Worm (Caenorhabditis elegans) whole organism, L1 larva: ENCODE measurements around the gene srw-113.

Source experiments
- F16B12.6 ChIP-seq: fragments of 150-350 bp; optimal IDR thresholded peaks from 2 replicates; lab custom pipeline; 2014; ENCODE audit warnings: missing biosample characterization, missing genetic modification characterization
- Y116A8C.19 ChIP-seq: sonication (generic microtip); optimal IDR thresholded peaks from 2 replicates; lab custom pipeline; 2016; ENCODE audit warnings: missing compliant biosample characterization, missing genetic modification characterization, borderline replicate concordance
- ceh-63 ChIP-seq: fragments of 200-800 bp; sonication (Bioruptor generic); optimal IDR thresholded peaks from 2 replicates; lab custom pipeline; 2018; ENCODE audit warnings: mild to moderate bottlenecking, missing genetic modification characterization, missing compliant biosample characterization
- ceh-8 ChIP-seq: fragments of 200-800 bp; sonication (Bioruptor generic); optimal IDR thresholded peaks from 2 replicates; lab custom pipeline; 2018; ENCODE audit warnings: mild to moderate bottlenecking, missing genetic modification characterization, moderate library complexity, missing compliant biosample characterization
- ceh-82 ChIP-seq, 3 experiments: fragments of 150-350 bp in 1 of 3; sonication (generic microtip) in 2 of 3; optimal IDR thresholded peaks; 2 replicates each; lab custom pipeline; 2014 to 2017; ENCODE audit warnings: missing biosample characterization in 3 of 3, missing genetic modification characterization in 3 of 3
- ceh-90 ChIP-seq: sonication (generic microtip); optimal IDR thresholded peaks from 2 replicates; lab custom pipeline; 2016; ENCODE audit warnings: missing genetic modification characterization, missing compliant biosample characterization
- egl-27 ChIP-seq, 2 experiments: fragments of 150-350 bp in 1 of 2; sonication (generic microtip); optimal IDR thresholded peaks; 3 replicates each; lab custom pipeline; 2017 to 2018; ENCODE audit warnings: missing biosample characterization in 2 of 2, missing genetic modification characterization in 2 of 2, missing genetic modification reagents in 2 of 2
- elt-3 ChIP-seq, 6 experiments: fragments of 150-350 bp in 1 of 6; sonication (generic microtip); optimal IDR thresholded peaks; 2 replicates each; lab custom pipeline; 2017 to 2018; ENCODE audit warnings: missing biosample characterization in 6 of 6, missing genetic modification characterization in 6 of 6, inconsistent platforms in 1 of 6
- fkh-8 ChIP-seq: sonication (generic microtip); optimal IDR thresholded peaks from 2 replicates; lab custom pipeline; 2016; ENCODE audit warnings: mild to moderate bottlenecking, missing genetic modification characterization, missing compliant biosample characterization
- grh-1 ChIP-seq: fragments of 200-800 bp; sonication (Bioruptor generic); IDR thresholded peaks from 2 replicates; pipeline ENCODE4 v1.3.6; 2022; ENCODE audit warnings: missing genetic modification reagents, missing genetic modification characterization, missing compliant biosample characterization
- hlh-4 ChIP-seq: sonication (generic microtip); optimal IDR thresholded peaks from 2 replicates; lab custom pipeline; 2016; ENCODE audit warnings: mild to moderate bottlenecking, missing genetic modification characterization, missing compliant biosample characterization
- lin-14 ChIP-seq: fragments of 200-800 bp; sonication (Bioruptor generic); optimal IDR thresholded peaks from 2 replicates; lab custom pipeline; 2018; ENCODE audit warnings: mild to moderate bottlenecking, missing genetic modification characterization, moderate library complexity, missing compliant biosample characterization
- lin-39 ChIP-seq: fragments of 150-350 bp; optimal IDR thresholded peaks from 2 replicates; lab custom pipeline; 2014; ENCODE audit warnings: missing biosample characterization, missing genetic modification reagents, missing genetic modification characterization
- lsy-2 ChIP-seq, 2 experiments: fragments of 150-350 bp; optimal IDR thresholded peaks; 2 replicates each; lab custom pipeline; 2014; ENCODE audit warnings: missing biosample characterization in 2 of 2, missing genetic modification characterization in 2 of 2
- mdl-1 ChIP-seq, 2 experiments: fragments of 150-350 bp; optimal IDR thresholded peaks; 2 replicates each; lab custom pipeline; 2014 to 2017; ENCODE audit warnings: missing biosample characterization in 2 of 2, missing genetic modification characterization in 2 of 2, inconsistent platforms in 1 of 2
- nhr-11 ChIP-seq: fragments of 150-350 bp; optimal IDR thresholded peaks from 2 replicates; lab custom pipeline; 2014; ENCODE audit warnings: missing biosample characterization, missing genetic modification characterization
- nhr-12 ChIP-seq: sonication (generic microtip); optimal IDR thresholded peaks from 2 replicates; lab custom pipeline; 2017; ENCODE audit warnings: missing biosample characterization, missing genetic modification characterization
- nhr-237 ChIP-seq: fragments of 150-350 bp; optimal IDR thresholded peaks from 2 replicates; lab custom pipeline; 2014; ENCODE audit warnings: missing biosample characterization, missing genetic modification characterization
- nhr-47 ChIP-seq: sonication (generic microtip); optimal IDR thresholded peaks from 2 replicates; lab custom pipeline; 2016; ENCODE audit warnings: mild to moderate bottlenecking, missing genetic modification characterization, moderate library complexity, missing compliant biosample characterization
- nhr-71 ChIP-seq: sonication (generic microtip); optimal IDR thresholded peaks from 2 replicates; lab custom pipeline; 2016; ENCODE audit warnings: mild to moderate bottlenecking, missing genetic modification characterization, moderate library complexity, missing compliant biosample characterization
- nhr-84 ChIP-seq: sonication (generic microtip); optimal IDR thresholded peaks from 2 replicates; lab custom pipeline; 2017; ENCODE audit warnings: missing biosample characterization, missing genetic modification characterization
- nhr-85 ChIP-seq: sonication (generic microtip); peaks from one replicate; lab custom pipeline; 2016; ENCODE audit warnings: missing genetic modification characterization, inconsistent platforms, missing compliant biosample characterization
- pax-3 ChIP-seq: fragments of 200-800 bp; sonication (Bioruptor generic); optimal IDR thresholded peaks from 2 replicates; lab custom pipeline; 2018; ENCODE audit warnings: mild to moderate bottlenecking, missing genetic modification characterization, moderate library complexity, missing compliant biosample characterization
- pqm-1 ChIP-seq: sonication (generic microtip); optimal IDR thresholded peaks from 3 replicates; lab custom pipeline; 2017; ENCODE audit warnings: missing biosample characterization, missing genetic modification characterization
- snpc-4 ChIP-seq: fragments of 150-350 bp; optimal IDR thresholded peaks from 2 replicates; lab custom pipeline; 2014; ENCODE audit warnings: missing biosample characterization, missing genetic modification characterization
- unc-30 ChIP-seq: sonication (generic microtip); optimal IDR thresholded peaks from 2 replicates; lab custom pipeline; 2017; ENCODE audit warnings: missing biosample characterization, missing genetic modification characterization
- unc-86 ChIP-seq: sonication (generic microtip); optimal IDR thresholded peaks from 2 replicates; lab custom pipeline; 2016; ENCODE audit warnings: missing genetic modification characterization, missing compliant biosample characterization
- vab-15 ChIP-seq: sonication (generic microtip); optimal IDR thresholded peaks from 2 replicates; lab custom pipeline; 2017; ENCODE audit warnings: missing genotype, mild to moderate bottlenecking, missing genetic modification characterization, missing compliant biosample characterization
- xbp-1 ChIP-seq: sonication (generic microtip); optimal IDR thresholded peaks from 2 replicates; lab custom pipeline; 2016; ENCODE audit warnings: missing genetic modification characterization, missing compliant biosample characterization

The srw-113 gene

DNA sequence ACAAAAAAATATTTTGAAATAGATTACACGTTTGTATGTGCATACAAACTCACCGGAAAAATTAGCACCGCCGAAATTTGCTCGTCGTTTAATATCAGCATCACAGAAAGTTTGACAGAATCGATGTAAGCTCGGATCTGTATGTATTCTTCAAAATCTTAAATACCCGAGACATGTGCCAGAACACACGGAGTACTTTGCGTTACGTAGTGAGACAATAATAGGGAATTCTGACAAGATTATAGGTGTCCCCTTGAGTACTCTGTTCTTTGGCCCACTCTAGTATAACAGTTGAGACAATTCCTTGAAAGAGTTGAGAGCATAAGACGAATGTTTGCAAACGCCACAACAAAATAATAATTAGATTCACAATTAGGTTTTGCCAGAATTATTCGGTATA is 29.3 kb upstream of the srw-113 start, which contains the start of gene srx-48:
TSS of gene srx-48 (minus strand) at position 101 of the 400 bp plus-strand sequence.
- peak; percentile 67 for TF ChIP-seq pax-3
- TF ChIP-seq egl-27 (tag; optimal IDR thresholded peaks at IDR 0.05; lab: Kevin White, UChicago), result no peak

DNA sequence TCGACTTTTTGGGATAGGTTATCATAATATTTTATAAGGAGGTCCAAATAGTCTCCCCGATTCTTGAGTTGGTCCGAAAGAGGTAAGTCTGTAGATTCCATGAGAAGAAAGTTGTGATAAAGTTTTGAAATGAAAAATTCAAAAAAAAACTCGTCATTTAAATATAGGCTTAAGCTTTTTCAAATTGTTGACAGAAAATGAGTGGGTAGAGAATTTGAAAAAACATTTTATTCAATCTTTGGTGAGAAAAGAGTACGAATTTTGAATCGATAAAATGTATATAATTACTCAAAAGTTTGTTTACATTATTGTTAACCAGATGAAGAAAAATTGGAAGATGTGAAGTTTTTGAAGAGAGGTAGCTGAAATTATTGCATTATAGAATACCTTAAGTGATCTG is 27.4 kb upstream of the srw-113 start, which contains the start of gene T26H8.5:
TSS of gene T26H8.5 (minus strand) at position 101 of the 400 bp plus-strand sequence.
- TF ChIP-seq ceh-63 (GFP tag; lab: Kevin White, UChicago), result no peak
- TF ChIP-seq vab-15 (tag; lab: Kevin White, UChicago), result no peak
- TF ChIP-seq xbp-1, result no peak
- no peak for TF ChIP-seq lin-14 (GFP tag; lab: Kevin White, UChicago)
- no peak for TF ChIP-seq Y116A8C.19 (tag; lab: Kevin White, UChicago)
- TF ChIP-seq nhr-237, result no peak
- TF ChIP-seq grh-1 (GFP tag; lab: Robert Waterston, UW), result no peak
- TF ChIP-seq pax-3, result peak; percentile 46

DNA sequence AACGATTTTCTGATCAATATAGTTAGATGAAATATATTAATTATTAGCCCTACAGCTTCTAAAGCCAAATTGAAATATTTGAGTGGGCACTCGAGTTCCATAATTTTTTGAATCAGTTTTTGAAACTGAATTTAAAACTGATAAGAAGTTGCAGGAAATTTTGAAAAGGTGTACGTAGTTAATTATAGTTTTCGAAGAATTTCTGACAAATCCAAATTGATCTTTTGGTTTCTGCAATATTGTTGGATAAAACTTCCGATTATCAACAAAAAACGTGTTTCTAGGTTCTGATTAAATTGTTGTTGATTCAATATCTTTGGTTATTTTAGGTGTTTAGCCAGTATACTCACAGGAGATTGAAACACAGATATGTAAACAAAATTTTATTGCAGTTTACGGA is 26.2 kb upstream of the srw-113 start, which contains the start of gene T26H8.4:
TSS of gene T26H8.4 (minus strand) at position 101 of the 400 bp plus-strand sequence.
- TF ChIP-seq xbp-1 (no peak), pax-3 (peak; percentile 66), lin-39 (tag; lab: Kevin White, UChicago) (no peak)

DNA sequence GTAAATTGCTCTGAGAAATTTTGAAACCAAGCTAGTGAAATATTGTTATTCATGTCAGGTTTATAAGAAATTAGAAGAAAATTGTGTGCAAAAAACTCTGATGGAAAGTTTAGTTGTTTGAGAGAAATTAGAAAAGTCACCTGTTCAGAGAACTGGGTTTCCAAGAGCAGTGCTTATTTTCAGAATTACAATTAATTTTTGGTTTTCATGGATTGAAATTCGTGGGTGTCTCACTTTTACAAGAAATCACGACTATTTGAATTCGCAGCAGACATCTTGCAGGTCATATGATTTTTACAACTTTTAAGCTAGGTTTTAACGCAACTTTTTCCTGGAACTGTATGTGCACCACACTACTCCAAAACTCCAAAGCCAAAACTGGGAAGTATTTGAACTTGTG is 23.9 kb upstream of the srw-113 start, which contains the start of gene srz-10:
TSS of gene srz-10 (minus strand) at position 88 of the 400 bp plus-strand sequence.
- no peak for TF ChIP-seq pax-3
- no peak for TF ChIP-seq lsy-2 (tag; optimal IDR thresholded peaks at IDR 0.05; lab: Kevin White, UChicago)
- peak; percentile 98 for TF ChIP-seq hlh-4 (tag; lab: Kevin White, UChicago)
- TF ChIP-seq ceh-90 (tag; lab: Kevin White, UChicago), result no peak
- no peak for TF ChIP-seq lin-14 (GFP tag; lab: Kevin White, UChicago)
- TF ChIP-seq nhr-71, result peak; percentile 47
- TF ChIP-seq nhr-85 (tag; lab: Kevin White, UChicago), result no peak
- peak; percentile 64 for TF ChIP-seq fkh-8 (tag; lab: Kevin White, UChicago)
- TF ChIP-seq ceh-82 (tag; optimal IDR thresholded peaks at IDR 0.05; lab: Kevin White, UChicago), result no peak
- TF ChIP-seq nhr-47, result peak; percentile 42
- no peak for TF ChIP-seq nhr-84 (tag; lab: Kevin White, UChicago)
- no peak for TF ChIP-seq nhr-237
- no peak for TF ChIP-seq nhr-11 (tag; lab: Kevin White, UChicago)
- no peak for TF ChIP-seq unc-30 (tag; lab: Kevin White, UChicago)

DNA sequence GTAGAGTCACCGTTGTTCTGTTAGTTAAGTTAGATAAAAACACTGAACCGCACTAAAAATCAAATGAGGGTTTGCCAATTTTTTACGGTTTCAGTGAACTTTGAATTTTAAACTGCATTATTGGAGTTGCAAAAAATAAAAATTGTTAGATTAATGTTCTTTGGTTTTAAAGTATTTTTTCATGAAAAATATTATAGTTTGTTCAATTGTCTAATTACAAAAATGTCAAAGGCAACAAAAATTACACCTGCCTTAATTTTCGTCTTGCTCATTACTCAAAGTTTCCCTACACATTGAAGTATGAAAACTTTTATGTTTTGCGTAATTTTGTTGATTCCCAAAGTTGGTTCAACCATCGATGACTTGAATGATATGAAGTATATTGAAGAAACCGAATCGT is 22.2 kb upstream of the srw-113 start, which contains the start of gene irld-62:
TSS of gene irld-62 (plus strand) at position 301 of the 400 bp plus-strand sequence.
- TF ChIP-seq ceh-8 (GFP tag; lab: Kevin White, UChicago) (no peak), nhr-84 (tag; lab: Kevin White, UChicago) (no peak), pqm-1 (tag; lab: Kevin White, UChicago) (no peak), grh-1 (GFP tag; lab: Robert Waterston, UW) (no peak)
- TF ChIP-seq, all 84 proteins: peak for 0

DNA sequence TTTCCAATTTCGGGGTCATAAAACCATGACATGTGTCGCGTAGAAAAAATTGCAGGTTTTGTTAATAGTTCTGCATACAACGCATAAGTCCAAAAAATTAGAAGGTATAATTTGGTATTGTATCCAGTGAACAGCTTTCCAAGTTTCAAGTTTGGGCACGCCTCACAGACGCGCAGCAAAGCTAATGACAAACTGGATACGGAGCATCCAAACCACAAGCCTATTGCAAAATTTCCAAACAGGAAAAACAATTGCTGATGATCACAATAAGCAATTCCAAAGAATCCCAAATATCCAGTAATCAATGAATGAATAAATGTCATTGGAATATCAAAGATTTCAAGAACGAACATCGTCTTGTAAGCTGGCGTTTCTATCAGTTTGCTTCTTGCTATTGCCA is 19.4 kb upstream of the srw-113 start:
- TF ChIP-seq unc-86, result no peak
- no peak for TF ChIP-seq mdl-1 (tag; optimal IDR thresholded peaks at IDR 0.05; lab: Kevin White, UChicago)
- TF ChIP-seq elt-3 (tag; optimal IDR thresholded peaks at IDR 0.05; lab: Kevin White, UChicago), result no peak
- no peak for TF ChIP-seq lin-14 (GFP tag; lab: Kevin White, UChicago)
- no peak for TF ChIP-seq nhr-12 (tag; lab: Kevin White, UChicago)
- TF ChIP-seq F16B12.6 (tag; lab: Kevin White, UChicago), result no peak
- no peak for TF ChIP-seq egl-27 (tag; optimal IDR thresholded peaks at IDR 0.05; lab: Kevin White, UChicago)
- TF ChIP-seq snpc-4 (tag; lab: Kevin White, UChicago), result no peak
